Worm (Caenorhabditis elegans) whole organism, L1 larva: ENCODE results near the gene F48E8.2.

Source experiments
- C16A3.4 ChIP-seq: fragments of 150-350 bp; optimal IDR thresholded peaks from 2 replicates; lab custom pipeline; 2014; ENCODE audit warnings: missing biosample characterization, missing genetic modification characterization
- F16B12.6 ChIP-seq: fragments of 150-350 bp; optimal IDR thresholded peaks from 2 replicates; lab custom pipeline; 2014; ENCODE audit warnings: missing biosample characterization, missing genetic modification characterization
- ceh-82 ChIP-seq, 3 experiments: fragments of 150-350 bp in 1 of 3; sonication (generic microtip) in 2 of 3; optimal IDR thresholded peaks; 2 replicates each; lab custom pipeline; 2014 to 2017; ENCODE audit warnings: missing biosample characterization in 3 of 3, missing genetic modification characterization in 3 of 3
- ceh-88 ChIP-seq: fragments of 200-800 bp; sonication (Bioruptor generic); IDR thresholded peaks from 2 replicates; pipeline ENCODE4 v1.3.6; 2022; ENCODE audit warnings: missing genetic modification characterization, missing compliant biosample characterization
- efl-1 ChIP-seq, 4 experiments: fragments of 150-350 bp; optimal IDR thresholded peaks in 3 of 4; peaks in 1 of 4; 1 replicate in 1 of 4; 2 replicates in 3 of 4; lab custom pipeline; 2014; ENCODE audit warnings: missing biosample characterization in 2 of 4, missing genetic modification characterization in 2 of 4, missing genetic modification reagents in 2 of 4
- fkh-10 ChIP-seq: sonication (generic microtip); optimal IDR thresholded peaks from 2 replicates; lab custom pipeline; 2017; ENCODE audit warnings: missing biosample characterization, missing genetic modification reagents, missing genetic modification characterization
- fkh-8 ChIP-seq: sonication (generic microtip); optimal IDR thresholded peaks from 2 replicates; lab custom pipeline; 2016; ENCODE audit warnings: mild to moderate bottlenecking, missing genetic modification characterization, missing compliant biosample characterization
- hlh-17 ChIP-seq: fragments of 200-800 bp; sonication (Bioruptor generic); optimal IDR thresholded peaks from 2 replicates; lab custom pipeline; 2018; ENCODE audit warnings: missing genetic modification characterization, mild to moderate bottlenecking, missing compliant biosample characterization, moderate library complexity, borderline replicate concordance
- hpl-2 ChIP-seq: fragments of 150-350 bp; optimal IDR thresholded peaks from 2 replicates; lab custom pipeline; 2014; ENCODE audit warnings: missing biosample characterization, missing genetic modification reagents, missing genetic modification characterization
- irx-1 ChIP-seq: sonication (generic microtip); optimal IDR thresholded peaks from 2 replicates; lab custom pipeline; 2016; ENCODE audit warnings: missing genetic modification characterization, missing compliant biosample characterization
- lin-39 ChIP-seq: fragments of 150-350 bp; optimal IDR thresholded peaks from 2 replicates; lab custom pipeline; 2014; ENCODE audit warnings: missing biosample characterization, missing genetic modification reagents, missing genetic modification characterization
- nhr-11 ChIP-seq: fragments of 150-350 bp; optimal IDR thresholded peaks from 2 replicates; lab custom pipeline; 2014; ENCODE audit warnings: missing biosample characterization, missing genetic modification characterization
- nhr-19 ChIP-seq: fragments of 200-800 bp; sonication (Bioruptor generic); conservative IDR thresholded peaks from 2 replicates; pipeline ENCODE4 v1.3.6; 2022; ENCODE audit warnings: missing genetic modification characterization, missing compliant biosample characterization
- nhr-84 ChIP-seq: sonication (generic microtip); optimal IDR thresholded peaks from 2 replicates; lab custom pipeline; 2017; ENCODE audit warnings: missing biosample characterization, missing genetic modification characterization
- pqm-1 ChIP-seq: sonication (generic microtip); optimal IDR thresholded peaks from 3 replicates; lab custom pipeline; 2017; ENCODE audit warnings: missing biosample characterization, missing genetic modification characterization
- sptf-1 ChIP-seq: fragments of 150-350 bp; optimal IDR thresholded peaks from 2 replicates; lab custom pipeline; 2014; ENCODE audit warnings: missing biosample characterization, missing genetic modification characterization
- swsn-7 ChIP-seq: sonication (generic microtip); optimal IDR thresholded peaks from 2 replicates; lab custom pipeline; 2016; ENCODE audit warnings: missing genetic modification characterization, missing compliant biosample characterization
- vab-15 ChIP-seq: sonication (generic microtip); optimal IDR thresholded peaks from 2 replicates; lab custom pipeline; 2017; ENCODE audit warnings: missing genotype, mild to moderate bottlenecking, missing genetic modification characterization, missing compliant biosample characterization
- ztf-4 ChIP-seq: fragments of 150-350 bp; optimal IDR thresholded peaks from 2 replicates; lab custom pipeline; 2014; ENCODE audit warnings: missing biosample characterization, missing genetic modification characterization

The F48E8.2 gene

DNA sequence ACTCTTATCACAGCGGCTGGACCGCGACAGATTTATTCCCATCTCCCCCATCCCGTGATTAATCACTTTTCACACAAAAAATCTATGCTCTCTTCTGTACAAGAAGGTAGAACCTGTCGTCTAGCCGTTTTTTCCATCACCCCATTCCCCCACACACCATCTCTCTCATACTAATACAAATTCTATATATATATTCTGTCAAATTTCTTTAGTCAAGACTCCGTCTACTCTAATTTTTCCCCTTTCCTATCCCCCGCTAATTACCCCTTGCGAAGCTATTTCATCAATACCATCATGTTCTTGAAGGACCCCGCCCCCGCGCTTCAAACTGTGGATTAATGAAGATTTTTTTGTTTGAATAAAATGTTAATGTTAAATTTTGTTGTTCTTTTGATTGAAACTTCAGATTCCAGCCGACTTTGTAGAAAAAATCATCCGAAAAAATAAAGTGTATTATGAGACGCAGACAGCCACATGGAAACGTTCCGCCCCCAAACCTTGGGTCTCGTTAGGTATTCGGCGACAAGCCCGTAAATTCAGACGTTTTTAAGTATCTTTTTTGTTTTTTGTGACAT lies 41.9 kb downstream of the F48E8.2 start (continued):
- TF ChIP-seq nhr-19 (GFP tag; lab: Robert Waterston, UW) (peak; percentile 33), C16A3.4 (tag; lab: Kevin White, UChicago) (no peak), lin-39 (no peak), vab-15 (no peak), ztf-4 (tag; lab: Kevin White, UChicago) (peak; percentile 33), ceh-82 (tag; optimal IDR thresholded peaks at IDR 0.05; lab: Kevin White, UChicago) (no peak)

DNA sequence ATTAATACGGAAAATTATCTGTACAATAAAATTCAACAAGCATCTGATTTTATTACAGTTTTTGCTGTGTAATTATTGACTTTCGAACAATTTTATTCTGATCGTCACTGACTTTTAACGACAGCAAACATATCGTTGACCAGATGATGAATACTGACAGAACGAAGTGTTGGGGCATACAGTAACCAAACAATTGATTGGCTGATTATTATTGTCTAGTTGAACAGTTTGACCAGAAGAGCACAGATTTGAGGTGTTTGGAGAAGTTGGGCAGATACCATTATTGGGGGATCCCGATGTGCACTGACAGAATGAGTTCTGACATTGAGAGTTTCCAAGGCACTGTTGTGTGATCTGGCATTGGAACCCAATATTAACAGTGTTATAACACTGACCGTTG lies 42.8 kb downstream of the F48E8.2 start:
- no peak for TF ChIP-seq ztf-4 (tag; lab: Kevin White, UChicago)
- TF ChIP-seq efl-1 (optimal IDR thresholded peaks at IDR 0.05; lab: Kevin White, UChicago): no peak
- TF ChIP-seq efl-1 (GFP tag; optimal IDR thresholded peaks at IDR 0.05 in 1 of 2; lab: Kevin White, UChicago): peak in 1 of 2 experiments; percentile 92

- no peak for TF ChIP-seq pqm-1 (tag; lab: Kevin White, UChicago)
- no peak for TF ChIP-seq efl-1 (optimal IDR thresholded peaks at IDR 0.05; lab: Kevin White, UChicago)
- TF ChIP-seq efl-1 (GFP tag; optimal IDR thresholded peaks at IDR 0.05 in 1 of 2; lab: Kevin White, UChicago): peak in 1 of 2 experiments; percentile 42
Measured at ce11 chrIII:5508669-5509068, 44.5 kb downstream of the F48E8.2 start, which contains the start of gene D1044.7. TSS of gene D1044.7 (minus strand) at chrIII:5508769.

ce11 chrIII:5512502-5512901 lies 48.3 kb downstream of the F48E8.2 start, which contains the start of gene pqn-25:
TSS of gene pqn-25 (minus strand) at chrIII:5512602.
- no peak for TF ChIP-seq sptf-1 (tag; lab: Kevin White, UChicago)
- TF ChIP-seq hpl-2 (GFP tag; lab: Kevin White, UChicago): no peak
- TF ChIP-seq nhr-84 (tag; lab: Kevin White, UChicago): no peak
- no peak for TF ChIP-seq swsn-7 (tag; lab: Kevin White, UChicago)
- TF ChIP-seq nhr-11 (tag; lab: Kevin White, UChicago): no peak
- no peak for TF ChIP-seq irx-1 (tag; lab: Kevin White, UChicago)
- no peak for TF ChIP-seq ceh-88 (GFP tag; lab: Robert Waterston, UW)
- no peak for TF ChIP-seq C16A3.4 (tag; lab: Kevin White, UChicago)
- no peak for TF ChIP-seq fkh-10

DNA sequence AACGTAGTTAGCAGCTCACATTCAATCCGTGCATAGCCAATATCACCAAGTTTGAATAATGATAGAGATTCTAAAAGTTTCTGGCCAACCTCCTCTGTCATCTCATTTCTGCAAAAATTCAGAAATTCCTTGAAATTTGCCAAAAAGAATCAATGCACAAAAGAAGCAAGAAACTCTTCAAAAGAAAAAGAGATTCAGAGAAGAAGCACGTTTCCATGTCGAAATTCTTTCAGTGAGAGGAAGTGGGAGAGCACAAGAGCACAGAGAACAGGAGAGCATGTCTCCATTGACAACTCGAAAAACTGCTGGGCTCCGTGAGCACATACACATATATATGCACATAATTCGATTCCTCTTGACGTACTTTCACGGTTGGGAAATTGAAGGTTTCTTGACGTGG lies 53.2 kb downstream of the F48E8.2 start, which contains the start of gene nekl-4:
TSS of gene nekl-4 (minus strand) at position 101 of the 400 bp plus-strand sequence.
- no peak for TF ChIP-seq hlh-17 (GFP tag; lab: Kevin White, UChicago)
- TF ChIP-seq fkh-8 (tag; lab: Kevin White, UChicago): peak; percentile 78
- no peak for TF ChIP-seq F16B12.6
